Fruit fly (Drosophila melanogaster): ENCODE results near the gene CG1428.

CG1428 gene

DNA sequence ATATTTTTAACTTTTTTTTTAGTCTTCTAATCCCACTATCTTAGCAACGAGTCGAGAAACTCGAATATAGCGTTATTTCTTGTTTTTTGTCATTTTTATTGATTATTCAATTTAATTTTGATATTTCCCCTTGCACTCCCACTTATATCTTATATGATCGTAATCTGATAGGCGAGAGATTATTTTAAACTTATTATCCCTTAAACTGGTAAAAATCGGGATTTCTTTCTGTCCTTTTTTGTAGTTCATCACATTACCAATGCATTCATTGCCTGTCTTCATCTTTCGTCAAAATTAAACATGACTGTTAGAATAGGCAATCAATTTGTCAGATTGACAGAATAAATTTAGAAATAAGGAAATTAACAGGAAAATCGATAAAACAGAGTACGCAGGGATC is 3.4 kb upstream of the CG1428 start, which contains the start of gene CG1421:
Gene CG1421, plus strand, starts transcription at position 301 of the 400 bp plus-strand sequence.
- no peak for TF ChIP-seq EcR (GFP tag; optimal IDR thresholded peaks at IDR 0.05)
- TF ChIP-seq CG4496 (GFP tag; IDR thresholded peaks at IDR 0.05): no peak
- TF ChIP-seq rn (GFP tag; IDR thresholded peaks at IDR 0.05): no peak
- no peak for TF ChIP-seq CG8159 (tag; optimal IDR thresholded peaks at IDR 0.05)
- TF ChIP-seq CG34367 (tag; optimal IDR thresholded peaks at IDR 0.05): no peak
- TF ChIP-seq CG8301 (tag; optimal IDR thresholded peaks at IDR 0.05): no peak
- no peak for TF ChIP-seq CG13204 (GFP tag; optimal IDR thresholded peaks at IDR 0.05)
- TF ChIP-seq D1 (tag; optimal IDR thresholded peaks at IDR 0.05): no peak
- TF ChIP-seq Pif1A (GFP tag; optimal IDR thresholded peaks at IDR 0.05): no peak
- TF ChIP-seq Pif1B (GFP tag; optimal IDR thresholded peaks at IDR 0.05): no peak
- no peak for TF ChIP-seq CG17806 (tag; optimal IDR thresholded peaks at IDR 0.05)
- no peak for TF ChIP-seq CG9948 (tag; optimal IDR thresholded peaks at IDR 0.05)
- TF ChIP-seq CG10348 (GFP tag; IDR thresholded peaks at IDR 0.05): no peak
- TF ChIP-seq fd96Ca (GFP tag; IDR thresholded peaks at IDR 0.05): no peak

DNA sequence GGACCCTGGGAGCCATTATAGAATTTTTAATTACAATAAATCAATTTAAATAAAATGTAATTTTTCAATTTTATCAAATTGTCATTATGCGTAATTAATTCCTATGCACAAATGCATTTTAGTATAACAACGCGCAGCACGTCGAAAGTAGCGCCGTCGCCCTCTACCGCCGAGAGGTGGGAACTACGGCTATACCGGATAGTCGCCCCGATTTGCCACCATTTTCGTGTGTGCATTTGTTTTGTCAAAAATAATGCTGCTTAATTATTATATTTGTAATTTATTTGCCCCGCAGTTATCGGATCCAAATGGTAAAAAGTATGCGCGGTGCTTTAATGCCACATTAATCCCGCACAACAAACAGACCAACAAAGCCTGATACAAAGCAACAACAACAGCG is 1.9 kb upstream of the CG1428 start:
- TF ChIP-seq Snoo (tag; optimal IDR thresholded peaks at IDR 0.05) (no peak), Ets98B (GFP tag; IDR thresholded peaks at IDR 0.05) (no peak), fd96Ca (GFP tag; IDR thresholded peaks at IDR 0.05) (no peak), CG12605 (GFP tag; IDR thresholded peaks at IDR 0.05) (no peak), CG34367 (tag; optimal IDR thresholded peaks at IDR 0.05) (no peak), CG14655 (GFP tag; optimal IDR thresholded peaks at IDR 0.05) (no peak), CG9948 (tag; optimal IDR thresholded peaks at IDR 0.05) (no peak), CG8301 (tag; optimal IDR thresholded peaks at IDR 0.05) (no peak), CG15710 (tag; optimal IDR thresholded peaks at IDR 0.05) (no peak), D1 (tag; optimal IDR thresholded peaks at IDR 0.05) (no peak), Pif1B (GFP tag; optimal IDR thresholded peaks at IDR 0.05) (no peak)

DNA sequence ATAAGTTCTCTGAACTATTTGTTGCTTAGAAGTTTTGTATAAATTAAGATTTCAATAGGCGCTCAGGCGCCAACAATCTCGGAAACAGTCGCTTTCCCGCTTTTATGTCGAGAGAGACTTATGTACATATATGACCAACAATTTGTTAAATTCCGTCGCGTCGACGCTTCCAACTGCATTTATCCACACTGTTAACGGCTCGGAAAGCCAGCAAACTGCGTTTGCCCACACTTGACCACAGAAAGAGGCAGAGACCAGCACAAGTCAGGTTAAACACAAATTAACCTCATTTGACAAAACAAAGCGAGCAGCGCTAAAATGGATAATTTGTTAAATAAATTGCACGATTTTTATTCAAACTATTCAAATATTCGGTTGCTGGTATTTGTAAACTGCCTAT is 950 bp upstream of the CG1428 start:
- no peak for TF ChIP-seq CG17806 (tag; optimal IDR thresholded peaks at IDR 0.05)
- TF ChIP-seq fd96Ca (GFP tag; IDR thresholded peaks at IDR 0.05): no peak
- TF ChIP-seq CG4496 (GFP tag; IDR thresholded peaks at IDR 0.05): no peak
- TF ChIP-seq CG32121 (GFP tag; IDR thresholded peaks at IDR 0.05): no peak
- TF ChIP-seq rn (GFP tag; IDR thresholded peaks at IDR 0.05): no peak
- TF ChIP-seq CG8301 (tag; optimal IDR thresholded peaks at IDR 0.05): no peak
- no peak for TF ChIP-seq CG8159 (tag; optimal IDR thresholded peaks at IDR 0.05)

DNA sequence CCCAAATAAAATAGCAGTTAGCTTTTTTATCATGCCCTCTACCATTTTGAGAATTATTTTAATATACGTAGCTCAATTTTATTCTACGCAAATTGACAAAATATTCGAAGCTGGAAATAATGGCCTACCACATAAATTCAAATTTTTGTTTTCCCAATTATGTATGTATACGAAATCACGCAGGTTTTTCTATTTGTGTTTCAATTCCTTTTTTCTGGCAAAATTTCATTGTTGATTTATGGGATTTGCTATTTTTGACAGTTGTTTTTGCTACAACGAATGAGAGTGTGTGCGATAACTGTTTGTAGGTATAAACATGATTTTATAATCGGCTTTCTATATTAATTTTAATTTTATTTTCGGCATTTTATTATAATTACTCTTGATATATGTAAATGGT is 9.2 kb downstream of the CG1428 start, which contains the start of gene CG31600:
Gene CG31600, minus strand, starts transcription at position 101 of the 400 bp plus-strand sequence.
- TF ChIP-seq EcR (GFP tag; optimal IDR thresholded peaks at IDR 0.05) (no peak), Pif1B (GFP tag; optimal IDR thresholded peaks at IDR 0.05) (no peak), D1 (tag; optimal IDR thresholded peaks at IDR 0.05) (no peak), Ets98B (GFP tag; IDR thresholded peaks at IDR 0.05) (no peak), CG13204 (GFP tag; optimal IDR thresholded peaks at IDR 0.05) (no peak), CG9948 (tag; optimal IDR thresholded peaks at IDR 0.05) (no peak), CG4496 (GFP tag; IDR thresholded peaks at IDR 0.05) (no peak), CG34367 (tag; optimal IDR thresholded peaks at IDR 0.05) (no peak), CG10348 (GFP tag; IDR thresholded peaks at IDR 0.05) (no peak), CG15710 (tag; optimal IDR thresholded peaks at IDR 0.05) (no peak), CG14655 (GFP tag; optimal IDR thresholded peaks at IDR 0.05) (no peak), gl (tag; optimal IDR thresholded peaks at IDR 0.05) (no peak), CG17806 (tag; optimal IDR thresholded peaks at IDR 0.05) (no peak), CG8159 (tag; optimal IDR thresholded peaks at IDR 0.05) (no peak), rn (GFP tag; IDR thresholded peaks at IDR 0.05) (no peak), Snoo (tag; optimal IDR thresholded peaks at IDR 0.05) (no peak), CG12605 (GFP tag; IDR thresholded peaks at IDR 0.05) (no peak), CG32121 (GFP tag; IDR thresholded peaks at IDR 0.05) (no peak), Pif1A (GFP tag; optimal IDR thresholded peaks at IDR 0.05) (no peak)

DNA sequence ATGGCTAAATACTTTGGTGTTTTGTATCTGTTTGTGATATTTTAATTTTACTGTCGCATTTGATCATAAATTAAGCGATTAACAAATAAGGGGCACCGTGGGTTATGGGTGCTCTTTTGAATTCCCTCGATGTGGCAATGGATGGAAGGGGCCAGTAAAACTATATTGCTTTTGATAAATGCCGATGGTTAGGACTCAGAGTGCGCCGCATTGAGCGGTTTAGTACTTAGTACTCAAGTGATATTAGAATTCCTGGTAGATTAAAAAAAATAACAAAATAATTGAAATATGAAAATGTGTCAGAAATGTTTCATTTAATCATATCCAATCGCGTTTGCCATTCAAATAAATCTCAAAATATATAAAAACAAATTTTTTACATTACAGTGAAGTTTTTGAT is 9.9 kb downstream of the CG1428 start, which contains the start of gene CG11634:
Gene CG11634, plus strand, starts transcription at position 301 of the 400 bp plus-strand sequence.
- TF ChIP-seq Pif1A (GFP tag; optimal IDR thresholded peaks at IDR 0.05) (no peak), rn (GFP tag; IDR thresholded peaks at IDR 0.05) (no peak), CG13204 (GFP tag; optimal IDR thresholded peaks at IDR 0.05) (no peak), gl (tag; optimal IDR thresholded peaks at IDR 0.05) (no peak), CG12605 (GFP tag; IDR thresholded peaks at IDR 0.05) (no peak), CG34367 (tag; optimal IDR thresholded peaks at IDR 0.05) (no peak), CG14655 (GFP tag; optimal IDR thresholded peaks at IDR 0.05) (no peak), EcR (GFP tag; optimal IDR thresholded peaks at IDR 0.05) (no peak), Pif1B (GFP tag; optimal IDR thresholded peaks at IDR 0.05) (no peak)

DNA sequence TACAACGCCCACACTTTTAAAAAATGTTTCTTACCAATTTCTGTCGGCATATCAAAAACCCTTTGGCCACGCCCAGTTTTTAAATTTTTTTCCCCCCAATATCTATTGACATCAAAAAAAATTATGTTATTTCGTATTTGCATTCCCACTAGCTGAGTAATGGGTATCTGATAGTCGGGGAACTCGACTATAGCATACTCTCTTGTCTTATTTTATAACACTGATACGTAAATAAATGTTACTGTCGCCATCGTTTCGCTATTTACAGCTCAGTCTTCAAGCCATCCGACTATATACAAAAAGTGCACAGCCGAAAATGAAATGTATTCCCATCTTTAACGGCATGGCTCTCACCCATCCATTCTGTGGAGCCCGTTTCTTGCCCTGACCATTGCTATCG is 17.2 kb downstream of the CG1428 start:
- no peak for TF ChIP-seq CG15710 (tag; optimal IDR thresholded peaks at IDR 0.05)
- no peak for TF ChIP-seq CG14655 (GFP tag; optimal IDR thresholded peaks at IDR 0.05)
- no peak for TF ChIP-seq CG9948 (tag; optimal IDR thresholded peaks at IDR 0.05)
- TF ChIP-seq CG32121 (GFP tag; IDR thresholded peaks at IDR 0.05): no peak
- no peak for TF ChIP-seq rn (GFP tag; IDR thresholded peaks at IDR 0.05)
- no peak for TF ChIP-seq CG13204 (GFP tag; optimal IDR thresholded peaks at IDR 0.05)
- no peak for TF ChIP-seq fd96Ca (GFP tag; IDR thresholded peaks at IDR 0.05)
- no peak for TF ChIP-seq Snoo (tag; optimal IDR thresholded peaks at IDR 0.05)
- TF ChIP-seq CG8159 (tag; optimal IDR thresholded peaks at IDR 0.05): no peak
- no peak for TF ChIP-seq CG17806 (tag; optimal IDR thresholded peaks at IDR 0.05)
- no peak for TF ChIP-seq CG12605 (GFP tag; IDR thresholded peaks at IDR 0.05)
- TF ChIP-seq Ets98B (GFP tag; IDR thresholded peaks at IDR 0.05): no peak
- TF ChIP-seq CG4496 (GFP tag; IDR thresholded peaks at IDR 0.05): no peak
- no peak for TF ChIP-seq CG34367 (tag; optimal IDR thresholded peaks at IDR 0.05)
- no peak for TF ChIP-seq EcR (GFP tag; optimal IDR thresholded peaks at IDR 0.05)
- no peak for TF ChIP-seq CG8301 (tag; optimal IDR thresholded peaks at IDR 0.05)
- TF ChIP-seq Pif1A (GFP tag; optimal IDR thresholded peaks at IDR 0.05): no peak
- TF ChIP-seq D1 (tag; optimal IDR thresholded peaks at IDR 0.05): no peak
